Fruit fly (Drosophila melanogaster) whole organism, embryonic: Measurements from ENCODE around the gene CG1161.

Experiments
- B-H2 ChIP-seq: fragments of 200-800 bp; sonication (Bioruptor generic); optimal IDR thresholded peaks from 2 replicates; lab custom pipeline; 2018; ENCODE audit warnings: missing biosample characterization, mild to moderate bottlenecking, missing genetic modification characterization
- Blimp-1 ChIP-seq: fragments of 200-800 bp; sonication (Bioruptor generic); optimal IDR thresholded peaks from 3 replicates; lab custom pipeline; 2018; ENCODE audit warnings: missing biosample characterization, missing genetic modification characterization, mild to moderate bottlenecking, moderate library complexity, missing genetic modification reagents
- CG10209 ChIP-seq: fragments of 200-800 bp; sonication (Bioruptor generic); optimal IDR thresholded peaks from 3 replicates; lab custom pipeline; 2017; ENCODE audit warnings: missing biosample characterization, mild to moderate bottlenecking, missing genetic modification characterization, missing genetic modification reagents
- CG11085 ChIP-seq: fragments of 200-800 bp; sonication (Bioruptor generic); IDR thresholded peaks from 2 replicates; pipeline ENCODE4 v1.3.6; 2022; ENCODE audit warnings: missing biosample characterization, missing genetic modification characterization
- CG12299 ChIP-seq: fragments of 200-800 bp; sonication (Bioruptor generic); optimal IDR thresholded peaks from 2 replicates; lab custom pipeline; 2018; ENCODE audit warnings: missing biosample characterization, mild to moderate bottlenecking, missing genetic modification characterization
- CG12659 ChIP-seq: fragments of 200-800 bp; sonication (Bioruptor generic); optimal IDR thresholded peaks from 3 replicates; lab custom pipeline; 2017; ENCODE audit warnings: mild to moderate bottlenecking, missing biosample characterization, missing genetic modification reagents, missing genetic modification characterization
- CG14441 ChIP-seq: fragments of 200-800 bp; sonication (Bioruptor generic); IDR thresholded peaks from 2 replicates; pipeline ENCODE4 v1.3.6; 2022; ENCODE audit warnings: missing biosample characterization, missing genetic modification characterization
- CG1529 ChIP-seq: fragments of 200-800 bp; sonication (Bioruptor generic); optimal IDR thresholded peaks from 3 replicates; lab custom pipeline; 2018; ENCODE audit warnings: missing biosample characterization, missing genetic modification characterization
- CG2202 ChIP-seq: fragments of 200-800 bp; sonication (Bioruptor generic); optimal IDR thresholded peaks from 2 replicates; lab custom pipeline; 2018; ENCODE audit warnings: missing biosample characterization, mild to moderate bottlenecking, missing genetic modification characterization
- CG31224 ChIP-seq: fragments of 200-800 bp; sonication (Bioruptor generic); IDR thresholded peaks from 2 replicates; pipeline ENCODE4 v1.3.6; 2022; ENCODE audit warnings: missing biosample characterization, missing genetic modification characterization
- CG34422 ChIP-seq: fragments of 200-800 bp; sonication (Bioruptor generic); IDR thresholded peaks from 3 replicates; pipeline ENCODE4 v1.3.6; 2022; ENCODE audit warnings: missing biosample characterization, missing genetic modification characterization
- CG3847 ChIP-seq: fragments of 200-800 bp; sonication (Bioruptor generic); IDR thresholded peaks from 2 replicates; pipeline ENCODE4 v1.3.6; 2022; ENCODE audit warnings: missing biosample characterization, missing genetic modification characterization
- CG6175 ChIP-seq: fragments of 200-800 bp; sonication (Bioruptor generic); IDR thresholded peaks from 3 replicates; pipeline ENCODE4 v1.3.6; 2022; ENCODE audit warnings: missing biosample characterization, missing genetic modification characterization
- CG8281 ChIP-seq: fragments of 200-800 bp; sonication (Bioruptor generic); optimal IDR thresholded peaks from 2 replicates; lab custom pipeline; 2018; ENCODE audit warnings: missing biosample characterization, mild to moderate bottlenecking, missing genetic modification characterization, moderate library complexity
- CG8478 ChIP-seq: fragments of >200 bp; optimal IDR thresholded peaks from 2 replicates; lab custom pipeline; 2018
- CG9876 ChIP-seq: fragments of 200-800 bp; sonication (Bioruptor generic); optimal IDR thresholded peaks from 2 replicates; lab custom pipeline; 2016; ENCODE audit warnings: missing biosample characterization, missing genetic modification characterization
- CoRest ChIP-seq: fragments of 200-800 bp; sonication (Bioruptor generic); optimal IDR thresholded peaks from 3 replicates; lab custom pipeline; 2018; ENCODE audit warnings: missing biosample characterization, mild to moderate bottlenecking, missing genetic modification characterization, moderate library complexity
- GATAe ChIP-seq: fragments of 200-800 bp; sonication (Bioruptor generic); conservative IDR thresholded peaks from 2 replicates; pipeline ENCODE4 v1.3.6; 2022; ENCODE audit warnings: missing biosample characterization, missing genetic modification characterization
- Hand ChIP-seq: fragments of 200-800 bp; sonication (Bioruptor generic); optimal IDR thresholded peaks from 2 replicates; lab custom pipeline; 2017; ENCODE audit warnings: mild to moderate bottlenecking, missing biosample characterization, missing genetic modification reagents, missing genetic modification characterization
- Nf-YA ChIP-seq: fragments of 200-800 bp; sonication (Bioruptor generic); IDR thresholded peaks from 2 replicates; pipeline ENCODE4 v1.3.6; 2022; ENCODE audit warnings: missing biosample characterization, missing genetic modification characterization
- Rfx ChIP-seq: fragments of 200-800 bp; sonication (Bioruptor generic); IDR thresholded peaks from 2 replicates; pipeline ENCODE4 v1.3.6; 2022; ENCODE audit warnings: missing biosample characterization, missing genetic modification characterization
- Sox100B ChIP-seq: fragments of 200-800 bp; sonication (Bioruptor generic); optimal IDR thresholded peaks from 3 replicates; lab custom pipeline; 2018; ENCODE audit warnings: missing biosample characterization, mild to moderate bottlenecking, missing genetic modification characterization
- Sry-β ChIP-seq: fragments of 200-800 bp; sonication (Bioruptor generic); optimal IDR thresholded peaks from 2 replicates; lab custom pipeline; 2018; ENCODE audit warnings: missing biosample characterization, mild to moderate bottlenecking, missing genetic modification characterization, moderate library complexity
- Trl ChIP-seq, 3 experiments: fragments of >200 bp in 2 of 3; fragments of 200-800 bp in 1 of 3; sonication (Bioruptor generic) in 1 of 3; optimal IDR thresholded peaks; 2 replicates in 1 of 3; 3 replicates in 2 of 3; lab custom pipeline; 2016 to 2017; ENCODE audit warnings: missing biosample characterization in 1 of 3, missing genetic modification characterization in 1 of 3
- bab2 ChIP-seq: fragments of 200-800 bp; sonication (Bioruptor generic); optimal IDR thresholded peaks from 2 replicates; lab custom pipeline; 2016; ENCODE audit warnings: missing biosample characterization, missing genetic modification characterization
- btn ChIP-seq: fragments of 200-800 bp; sonication (Bioruptor generic); optimal IDR thresholded peaks from 2 replicates; lab custom pipeline; 2016; ENCODE audit warnings: missing biosample characterization, missing genetic modification characterization
- cato ChIP-seq: fragments of 200-800 bp; sonication (Bioruptor generic); optimal IDR thresholded peaks from 2 replicates; lab custom pipeline; 2016; ENCODE audit warnings: missing biosample characterization, missing genetic modification characterization, borderline replicate concordance
- crc ChIP-seq: fragments of 200-800 bp; sonication (Bioruptor generic); optimal IDR thresholded peaks from 2 replicates; lab custom pipeline; 2016; ENCODE audit warnings: missing biosample characterization, missing genetic modification characterization
- dati ChIP-seq: fragments of 200-800 bp; sonication (Bioruptor generic); IDR thresholded peaks from 2 replicates; pipeline ENCODE4 v1.3.6; 2022; ENCODE audit warnings: missing biosample characterization, missing genetic modification characterization
- ems ChIP-seq: fragments of 200-800 bp; sonication (Bioruptor generic); optimal IDR thresholded peaks from 3 replicates; lab custom pipeline; 2016; ENCODE audit warnings: missing biosample characterization, missing genetic modification characterization
- exex ChIP-seq: fragments of 200-800 bp; sonication (Bioruptor generic); optimal IDR thresholded peaks from 4 replicates; lab custom pipeline; 2018; ENCODE audit warnings: missing biosample characterization, mild to moderate bottlenecking, missing genetic modification characterization, moderate library complexity
- gro ChIP-seq: fragments of 200-800 bp; sonication (Bioruptor generic); optimal IDR thresholded peaks from 2 replicates; lab custom pipeline; 2016; ENCODE audit warnings: missing biosample characterization, missing genetic modification characterization
- hb ChIP-seq: fragments of 200-800 bp; sonication (Bioruptor generic); IDR thresholded peaks from 3 replicates; pipeline ENCODE4 v1.3.6; 2022; ENCODE audit warnings: missing biosample characterization, missing genetic modification characterization; ENCODE audit not compliant: partially characterized antibody
- hth ChIP-seq: fragments of >200 bp; optimal IDR thresholded peaks from 2 replicates; lab custom pipeline; 2017; ENCODE audit warnings: inconsistent platforms
- ind ChIP-seq: fragments of 200-800 bp; sonication (Bioruptor generic); optimal IDR thresholded peaks from 3 replicates; lab custom pipeline; 2016; ENCODE audit warnings: missing biosample characterization, missing genetic modification characterization
- insv ChIP-seq, 2 experiments: fragments of 200-800 bp; sonication (Bioruptor generic); optimal IDR thresholded peaks; 3 replicates each; lab custom pipeline; 2016 to 2018; ENCODE audit warnings: missing biosample characterization in 2 of 2, missing genetic modification characterization in 2 of 2
- jing ChIP-seq: fragments of 200-800 bp; sonication (Bioruptor generic); optimal IDR thresholded peaks from 2 replicates; lab custom pipeline; 2018; ENCODE audit warnings: missing biosample characterization, mild to moderate bottlenecking, missing genetic modification characterization
- ken ChIP-seq: fragments of 200-800 bp; sonication (Bioruptor generic); IDR thresholded peaks from 3 replicates; pipeline ENCODE4 v1.3.6; 2022; ENCODE audit warnings: missing biosample characterization, missing genetic modification characterization
- lilli ChIP-seq: fragments of 200-800 bp; sonication (Bioruptor generic); optimal IDR thresholded peaks from 3 replicates; lab custom pipeline; 2016; ENCODE audit warnings: missing biosample characterization, missing genetic modification characterization
- nerfin-1 ChIP-seq: fragments of 200-800 bp; sonication (Bioruptor generic); optimal IDR thresholded peaks from 3 replicates; lab custom pipeline; 2019; ENCODE audit warnings: missing biosample characterization, mild to moderate bottlenecking, missing genetic modification characterization, moderate library complexity
- org-1 ChIP-seq: fragments of 200-800 bp; sonication (Bioruptor generic); optimal IDR thresholded peaks from 2 replicates; lab custom pipeline; 2017; ENCODE audit warnings: missing biosample characterization, missing genetic modification characterization
- pfk ChIP-seq: fragments of 200-800 bp; sonication (Bioruptor generic); optimal IDR thresholded peaks from 2 replicates; lab custom pipeline; 2018; ENCODE audit warnings: missing biosample characterization, mild to moderate bottlenecking, missing genetic modification characterization, moderate library complexity
- phol ChIP-seq: fragments of 200-800 bp; sonication (Bioruptor generic); optimal IDR thresholded peaks from 3 replicates; lab custom pipeline; 2018; ENCODE audit warnings: missing biosample characterization, mild to moderate bottlenecking, missing genetic modification characterization, moderate library complexity
- psq ChIP-seq: fragments of 200-800 bp; sonication (Bioruptor generic); optimal IDR thresholded peaks from 2 replicates; lab custom pipeline; 2017; ENCODE audit warnings: missing biosample characterization, missing genetic modification characterization
- schlank ChIP-seq: fragments of 200-800 bp; sonication (Bioruptor generic); optimal IDR thresholded peaks from 2 replicates; lab custom pipeline; 2018; ENCODE audit warnings: missing biosample characterization, mild to moderate bottlenecking, missing genetic modification characterization
- scrt ChIP-seq: fragments of 200-800 bp; sonication (Bioruptor generic); optimal IDR thresholded peaks from 2 replicates; lab custom pipeline; 2018; ENCODE audit warnings: missing biosample characterization, mild to moderate bottlenecking, missing genetic modification characterization, moderate library complexity
- stwl ChIP-seq: fragments of 200-800 bp; sonication (Bioruptor generic); optimal IDR thresholded peaks from 3 replicates; lab custom pipeline; 2018; ENCODE audit warnings: missing biosample characterization, mild to moderate bottlenecking, missing genetic modification characterization, moderate library complexity
- usp ChIP-seq: fragments of >200 bp; optimal IDR thresholded peaks from 2 replicates; lab custom pipeline; 2017; ENCODE audit warnings: missing biosample characterization, missing genetic modification characterization
- wek ChIP-seq: fragments of 200-800 bp; sonication (Bioruptor generic); optimal IDR thresholded peaks from 3 replicates; lab custom pipeline; 2018; ENCODE audit warnings: missing biosample characterization, mild to moderate bottlenecking, missing genetic modification characterization, moderate library complexity
- zen ChIP-seq: fragments of 200-800 bp; sonication (Bioruptor generic); optimal IDR thresholded peaks from 3 replicates; lab custom pipeline; 2018; ENCODE audit warnings: missing biosample characterization, mild to moderate bottlenecking, missing genetic modification characterization, moderate library complexity

CG1161 gene

DNA sequence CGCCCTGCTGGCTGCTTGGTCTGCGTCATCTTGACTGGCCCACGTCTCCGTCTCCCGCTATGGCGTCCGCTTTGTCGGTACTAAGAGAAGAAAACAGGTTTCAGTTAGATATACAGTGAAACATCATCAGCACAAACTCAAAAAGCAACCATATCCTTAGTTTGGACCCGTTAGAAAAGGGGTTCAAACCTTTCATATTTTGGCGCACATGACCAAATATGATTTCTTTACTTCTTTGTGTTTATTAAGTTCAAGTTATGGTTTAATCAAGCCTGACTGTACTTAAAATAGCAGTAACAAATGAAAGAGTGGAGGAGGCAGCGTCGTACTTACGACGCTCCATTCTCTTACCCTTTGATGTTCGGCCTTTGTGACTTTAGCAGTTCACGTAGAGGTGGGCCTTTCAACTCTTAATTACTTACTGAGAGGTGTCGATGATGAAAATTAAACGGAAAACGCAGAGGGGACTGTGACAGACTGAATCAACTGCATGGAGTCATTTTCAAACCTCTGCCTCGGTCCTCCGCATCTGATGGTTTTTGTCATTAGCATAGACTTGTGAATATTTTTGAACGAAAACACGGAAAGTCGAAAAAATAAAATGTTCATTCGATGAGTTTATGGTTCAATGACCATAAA lies 6.9 kb downstream of the CG1161 start (continued):
- TF ChIP-seq insv (GFP tag; optimal IDR thresholded peaks at IDR 0.05; lab: Kevin White, UChicago) (no peak), hb (no peak), org-1 (GFP tag; lab: Kevin White, UChicago) (peak; percentile 81), CG12299 (tag; lab: Kevin White, UChicago) (peak; percentile 59), CG1529 (GFP tag; lab: Kevin White, UChicago) (peak; percentile 56), Sox100B (GFP tag; lab: Kevin White, UChicago) (no peak), crc (GFP tag; lab: Kevin White, UChicago) (peak; percentile 66), psq (GFP tag; lab: Kevin White, UChicago) (peak; percentile 41), exex (tag; lab: Kevin White, UChicago) (peak; percentile 20), CoRest (tag; lab: Kevin White, UChicago) (peak; percentile 79), schlank (tag; lab: Kevin White, UChicago) (peak; percentile 52), ind (peak; percentile 86), dati (GFP tag; lab: Robert Waterston, UW) (peak; percentile 39; the same call in 1 of the 2 replicates), Hand (peak; percentile 25), bab2 (GFP tag; lab: Kevin White, UChicago) (peak; percentile 80), CG10209 (GFP tag; lab: Kevin White, UChicago) (peak; percentile 82), CG9876 (GFP tag; lab: Kevin White, UChicago) (peak; percentile 74), gro (GFP tag; lab: Kevin White, UChicago) (peak; percentile 89), Sry-β (GFP tag; lab: Kevin White, UChicago) (no peak), CG31224 (peak; percentile 73), phol (peak; percentile 76), stwl (tag; lab: Kevin White, UChicago) (no peak), cato (GFP tag; lab: Kevin White, UChicago) (peak; percentile 46), Nf-YA (GFP tag; lab: Robert Waterston, UW) (peak; percentile 77), ems (GFP tag; lab: Kevin White, UChicago) (peak; percentile 73), CG34422 (peak; percentile 87), lilli (peak; percentile 91), CG3847 (GFP tag; lab: Robert Waterston, UW) (peak; percentile 87), zen (tag; lab: Kevin White, UChicago) (peak; percentile 20), Trl (optimal IDR thresholded peaks at IDR 0.05; lab: Kevin White, UChicago) (no peak), Trl (GFP tag; optimal IDR thresholded peaks at IDR 0.05; lab: Kevin White, UChicago) (peak; percentile 81), scrt (GFP tag; lab: Kevin White, UChicago) (no peak), jing (GFP tag; lab: Kevin White, UChicago) (peak; percentile 62), Blimp-1 (peak; percentile 80), CG12659 (GFP tag; lab: Kevin White, UChicago) (peak; percentile 75), usp (GFP tag; lab: Kevin White, UChicago) (no peak), nerfin-1 (tag; lab: Kevin White, UChicago) (peak; percentile 47), B-H2 (GFP tag; lab: Kevin White, UChicago) (no peak), ken (peak; percentile 88), Rfx (peak; percentile 93), CG2202 (peak; percentile 48), pfk (no peak), CG6175 (0 out of 3 replicates have a peak, but pooled peaks have one; percentile 68), hth (lab: Kevin White, UChicago) (no peak), CG14441 (GFP tag; lab: Robert Waterston, UW) (peak; percentile 86), CG8478 (lab: Kevin White, UChicago) (no peak), wek (GFP tag; lab: Kevin White, UChicago) (peak; percentile 28), btn (peak; percentile 60), GATAe (GFP tag; lab: Robert Waterston, UW) (peak; percentile 39; the same call in 1 of the 2 replicates), CG8281 (peak; percentile 41), CG11085 (peak; percentile 68)
